Worm (Caenorhabditis elegans) whole organism, L1 larva: ENCODE results near the gene F44B9.2.

Source experiments
- dpl-1 ChIP-seq, 3 experiments: fragments of 150-350 bp in 2 of 3; sonication (generic microtip) in 1 of 3; optimal IDR thresholded peaks; 2 replicates each; lab custom pipeline; 2014 to 2017; ENCODE audit warnings: missing biosample characterization in 3 of 3, missing genetic modification characterization in 3 of 3, missing genetic modification reagents in 3 of 3
- efl-1 ChIP-seq, 4 experiments: fragments of 150-350 bp; optimal IDR thresholded peaks in 3 of 4; peaks in 1 of 4; 1 replicate in 1 of 4; 2 replicates in 3 of 4; lab custom pipeline; 2014; ENCODE audit warnings: missing biosample characterization in 2 of 4, missing genetic modification characterization in 2 of 4, missing genetic modification reagents in 2 of 4
- egl-13 ChIP-seq: sonication (generic microtip); optimal IDR thresholded peaks from 2 replicates; lab custom pipeline; 2016; ENCODE audit warnings: missing genotype, missing genetic modification reagents, missing genetic modification characterization, missing compliant biosample characterization
- elt-3 ChIP-seq, 6 experiments: fragments of 150-350 bp in 1 of 6; sonication (generic microtip); optimal IDR thresholded peaks; 2 replicates each; lab custom pipeline; 2017 to 2018; ENCODE audit warnings: missing biosample characterization in 6 of 6, missing genetic modification characterization in 6 of 6, inconsistent platforms in 1 of 6
- lin-35 ChIP-seq, 2 experiments: fragments of 150-350 bp; optimal IDR thresholded peaks; 2 replicates each; lab custom pipeline; 2014; ENCODE audit warnings: missing biosample characterization in 2 of 2, missing genetic modification characterization in 2 of 2, missing genetic modification reagents in 2 of 2
- nhr-20 ChIP-seq: sonication (generic microtip); optimal IDR thresholded peaks from 2 replicates; lab custom pipeline; 2016; ENCODE audit warnings: mild to moderate bottlenecking, missing genetic modification characterization, missing compliant biosample characterization
- snpc-4 ChIP-seq: fragments of 150-350 bp; optimal IDR thresholded peaks from 2 replicates; lab custom pipeline; 2014; ENCODE audit warnings: missing biosample characterization, missing genetic modification characterization

DNA sequence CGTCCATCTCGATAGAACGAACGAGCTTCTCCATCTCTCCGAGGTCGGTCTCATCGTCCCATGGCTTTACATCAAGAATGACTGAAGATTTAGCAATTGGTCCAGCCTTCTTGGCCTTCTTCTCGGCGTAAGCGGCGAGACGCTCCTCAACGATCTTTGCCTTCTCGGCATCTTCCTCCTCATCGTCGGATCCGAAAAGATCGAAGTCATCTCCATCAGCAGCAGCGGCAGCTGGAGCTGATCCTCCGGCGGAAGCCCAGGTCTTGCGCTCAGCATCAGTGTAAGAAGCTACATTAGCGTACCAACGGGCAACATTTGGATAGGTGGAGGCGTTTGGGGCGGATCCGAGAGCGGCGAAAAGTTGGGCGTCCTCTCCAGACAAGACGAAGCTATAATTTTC lies 49.6 kb upstream of the F44B9.2 start:
- TF ChIP-seq nhr-20 (tag; lab: Kevin White, UChicago): no peak
- no peak for TF ChIP-seq lin-35 (GFP tag; optimal IDR thresholded peaks at IDR 0.05; lab: Kevin White, UChicago)
- TF ChIP-seq dpl-1 (GFP tag; optimal IDR thresholded peaks at IDR 0.05; lab: Kevin White, UChicago): no peak
- no peak for TF ChIP-seq efl-1 (optimal IDR thresholded peaks at IDR 0.05; lab: Kevin White, UChicago)
- no peak for TF ChIP-seq efl-1 (GFP tag; optimal IDR thresholded peaks at IDR 0.05 in 1 of 2; lab: Kevin White, UChicago)
- TF ChIP-seq elt-3 (tag; optimal IDR thresholded peaks at IDR 0.05; lab: Kevin White, UChicago): no peak
- no peak for TF ChIP-seq snpc-4 (tag; lab: Kevin White, UChicago)
- no peak for TF ChIP-seq egl-13 (tag; lab: Kevin White, UChicago)
